Fruit fly (Drosophila melanogaster) whole organism, wandering third instar larva: ENCODE measurements around the gene FucTA.

Experiments
- Abd-B ChIP-seq: fragments of >200 bp; optimal IDR thresholded peaks from 2 replicates; lab custom pipeline; 2017; ENCODE audit warnings: missing biosample characterization, missing genetic modification characterization
- CG32264 ChIP-seq: fragments of 200-800 bp; sonication (Bioruptor generic); optimal IDR thresholded peaks from 2 replicates; lab custom pipeline; 2016; ENCODE audit warnings: missing biosample characterization, missing genetic modification characterization
- CG9705 ChIP-seq: fragments of 200-800 bp; sonication (Bioruptor generic); optimal IDR thresholded peaks from 2 replicates; lab custom pipeline; 2018; ENCODE audit warnings: missing biosample characterization, mild to moderate bottlenecking, missing genetic modification characterization
- CrebA ChIP-seq: fragments of 200-800 bp; sonication (Bioruptor generic); optimal IDR thresholded peaks from 2 replicates; lab custom pipeline; 2016; ENCODE audit warnings: missing biosample characterization, mild to moderate bottlenecking, missing genetic modification characterization, borderline replicate concordance
- Dfd ChIP-seq: fragments of >200 bp; optimal IDR thresholded peaks from 2 replicates; lab custom pipeline; 2017; ENCODE audit warnings: missing biosample characterization, missing genetic modification characterization
- Dif ChIP-seq: fragments of 200-275, 200-300 bp; sonication (Bioruptor generic); optimal IDR thresholded peaks from 2 replicates; lab custom pipeline; 2018; ENCODE audit warnings: missing biosample characterization, missing genetic modification characterization; ENCODE audit not compliant: partially characterized antibody
- GATAd ChIP-seq: sonication (Bioruptor generic); optimal IDR thresholded peaks from 2 replicates; lab custom pipeline; 2016; ENCODE audit warnings: missing biosample characterization, missing genetic modification characterization
- HLH106 ChIP-seq: fragments of 200-800 bp; optimal IDR thresholded peaks from 3 replicates; lab custom pipeline; 2019; ENCODE audit warnings: missing biosample characterization, mild to moderate bottlenecking, missing genetic modification characterization, moderate library complexity
- Hnf4 ChIP-seq: fragments of 200-800 bp; sonication (Bioruptor generic); optimal IDR thresholded peaks from 2 replicates; lab custom pipeline; 2016; ENCODE audit warnings: missing biosample characterization, mild to moderate bottlenecking, missing genetic modification characterization
- Hr78 ChIP-seq: fragments of >200 bp; optimal IDR thresholded peaks from 2 replicates; lab custom pipeline; 2017; ENCODE audit warnings: missing biosample characterization, missing genetic modification characterization
- Hr83 ChIP-seq: fragments of 200-300 bp; sonication (Bioruptor generic); optimal IDR thresholded peaks from 2 replicates; lab custom pipeline; 2016; ENCODE audit warnings: missing biosample characterization, mild to moderate bottlenecking, missing genetic modification characterization, moderate library complexity; ENCODE audit not compliant: poor library complexity, severe bottlenecking
- Jra ChIP-seq: sonication (Bioruptor generic); optimal IDR thresholded peaks from 2 replicates; lab custom pipeline; 2016; ENCODE audit warnings: missing biosample characterization, missing genetic modification characterization
- Mio ChIP-seq: sonication (Bioruptor generic); optimal IDR thresholded peaks from 2 replicates; lab custom pipeline; 2016; ENCODE audit warnings: missing biosample characterization, missing genetic modification characterization
- Myc ChIP-seq: fragments of >200 bp; optimal IDR thresholded peaks from 2 replicates; lab custom pipeline; 2017
- N ChIP-seq: fragments of >200 bp; optimal IDR thresholded peaks from 2 replicates; lab custom pipeline; 2018; ENCODE audit warnings: missing biosample characterization, missing external identifiers, missing genetic modification characterization
- OdsH ChIP-seq: fragments of 200-800 bp; sonication (Bioruptor generic); optimal IDR thresholded peaks from 2 replicates; lab custom pipeline; 2016; ENCODE audit warnings: missing biosample characterization, mild to moderate bottlenecking, missing genetic modification characterization
- Rel ChIP-seq, 2 experiments: fragments of 200-800 bp; sonication (Bioruptor generic) in 1 of 2; optimal IDR thresholded peaks; 2 replicates in 1 of 2; 3 replicates in 1 of 2; lab custom pipeline; 2016 to 2019; ENCODE audit warnings: mild to moderate bottlenecking in 2 of 2, missing biosample characterization in 2 of 2, missing genetic modification characterization in 2 of 2, moderate library complexity in 1 of 2
- Sp1 ChIP-seq: fragments of 200-800 bp; sonication (Bioruptor generic); optimal IDR thresholded peaks from 3 replicates; lab custom pipeline; 2019; ENCODE audit warnings: missing biosample characterization, mild to moderate bottlenecking, missing genetic modification characterization, moderate library complexity
- Vsx2 ChIP-seq: fragments of 200-300, 225-300 bp; sonication (Bioruptor generic); optimal IDR thresholded peaks from 2 replicates; lab custom pipeline; 2018; ENCODE audit warnings: missing biosample characterization, missing genetic modification characterization; ENCODE audit not compliant: partially characterized antibody
- br ChIP-seq: fragments of 200-800 bp; sonication (Bioruptor generic); optimal IDR thresholded peaks from 2 replicates; lab custom pipeline; 2016; ENCODE audit warnings: missing biosample characterization, missing genetic modification characterization
- brk ChIP-seq: fragments of 200-800 bp; sonication (Bioruptor generic); optimal IDR thresholded peaks from 2 replicates; lab custom pipeline; 2016; ENCODE audit warnings: missing biosample characterization, mild to moderate bottlenecking, missing genetic modification characterization
- dl ChIP-seq, 2 experiments: fragments of 175-275, 200-275 bp in 1 of 2; fragments of 200-275 bp in 1 of 2; sonication (Bioruptor generic); optimal IDR thresholded peaks; lab custom pipeline; 2018; ENCODE audit warnings: mild to moderate bottlenecking in 2 of 2, missing biosample characterization in 2 of 2, missing genetic modification characterization in 2 of 2, moderate library complexity in 2 of 2; ENCODE audit not compliant: partially characterized antibody in 2 of 2, insufficient read depth in 1 of 2
- dmrt93B ChIP-seq: fragments of 200-800 bp; sonication (Bioruptor generic); optimal IDR thresholded peaks from 2 replicates; lab custom pipeline; 2018; ENCODE audit warnings: missing biosample characterization, mild to moderate bottlenecking, missing genetic modification characterization
- dsf ChIP-seq: sonication (Bioruptor generic); optimal IDR thresholded peaks from 2 replicates; lab custom pipeline; 2016; ENCODE audit warnings: missing biosample characterization, missing genetic modification characterization, borderline replicate concordance
- ey ChIP-seq: fragments of 200-800 bp; sonication (Bioruptor generic); optimal IDR thresholded peaks from 2 replicates; lab custom pipeline; 2016; ENCODE audit warnings: missing biosample characterization, missing genetic modification characterization
- foxo ChIP-seq, 2 experiments: fragments of 200-800 bp; sonication (Bioruptor generic); optimal IDR thresholded peaks; 2 replicates in 1 of 2; 3 replicates in 1 of 2; lab custom pipeline; 2016 to 2017; ENCODE audit warnings: missing biosample characterization in 2 of 2, missing genetic modification characterization in 2 of 2
- fru ChIP-seq: fragments of 200-800 bp; sonication (Bioruptor generic); optimal IDR thresholded peaks from 3 replicates; lab custom pipeline; 2016; ENCODE audit warnings: missing biosample characterization, mild to moderate bottlenecking, missing genetic modification characterization
- h ChIP-seq: fragments of 200-800 bp; sonication (Bioruptor generic); optimal IDR thresholded peaks from 3 replicates; lab custom pipeline; 2016; ENCODE audit warnings: missing biosample characterization, mild to moderate bottlenecking, missing genetic modification characterization
- jim ChIP-seq: fragments of 175-275, 200-325 bp; sonication (Bioruptor generic); optimal IDR thresholded peaks from 2 replicates; lab custom pipeline; 2016; ENCODE audit warnings: missing biosample characterization, mild to moderate bottlenecking, missing genetic modification characterization
- lola ChIP-seq: fragments of >200 bp; optimal IDR thresholded peaks from 2 replicates; lab custom pipeline; 2017; ENCODE audit warnings: missing biosample characterization, missing genetic modification characterization
- pan ChIP-seq: fragments of >200 bp; optimal IDR thresholded peaks from 2 replicates; lab custom pipeline; 2017
- psq ChIP-seq: fragments of 200-800 bp; sonication (Bioruptor generic); optimal IDR thresholded peaks from 3 replicates; lab custom pipeline; 2017; ENCODE audit warnings: missing biosample characterization, mild to moderate bottlenecking, missing genetic modification characterization, moderate library complexity
- rgr ChIP-seq: fragments of 200-800 bp; sonication (Bioruptor generic); optimal IDR thresholded peaks from 3 replicates; lab custom pipeline; 2016; ENCODE audit warnings: missing biosample characterization, mild to moderate bottlenecking, missing genetic modification characterization
- sage ChIP-seq: fragments of 200-800 bp; sonication (Bioruptor generic); optimal IDR thresholded peaks from 2 replicates; lab custom pipeline; 2016; ENCODE audit warnings: missing biosample characterization, mild to moderate bottlenecking, missing genetic modification characterization
- sv ChIP-seq: fragments of 200-800 bp; sonication (Bioruptor generic); optimal IDR thresholded peaks from 3 replicates; lab custom pipeline; 2016; ENCODE audit warnings: missing biosample characterization, missing genetic modification characterization
- tai ChIP-seq: sonication (Bioruptor generic); optimal IDR thresholded peaks from 2 replicates; lab custom pipeline; 2016; ENCODE audit warnings: missing biosample characterization, missing genetic modification characterization
- usp ChIP-seq: fragments of >200 bp; optimal IDR thresholded peaks from 2 replicates; lab custom pipeline; 2017; ENCODE audit warnings: missing biosample characterization, missing genetic modification characterization
- woc ChIP-seq: sonication (Bioruptor generic); optimal IDR thresholded peaks from 2 replicates; lab custom pipeline; 2016; ENCODE audit warnings: missing biosample characterization, mild to moderate bottlenecking, missing genetic modification characterization

Gene FucTA

DNA sequence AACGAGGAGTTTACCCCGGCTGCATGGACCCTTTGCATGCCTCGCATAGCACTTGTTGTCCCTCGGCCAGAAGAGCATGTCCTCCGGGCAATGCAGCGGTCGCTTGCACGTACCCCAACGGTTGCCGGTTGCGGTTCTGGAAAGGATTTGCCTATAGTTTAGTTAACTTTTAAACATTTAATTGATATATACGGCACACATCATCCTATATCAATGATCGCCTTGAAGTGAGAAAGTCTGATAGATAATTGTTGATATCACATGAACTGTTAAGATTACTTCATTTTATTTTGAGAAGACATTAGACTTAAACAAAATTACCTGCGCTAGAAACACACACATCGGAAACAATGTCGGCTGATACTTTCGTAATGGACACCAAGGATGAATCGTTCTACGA lies 25.7 kb upstream of the FucTA start, which contains the start of gene CG32847:
Gene CG32847, plus strand, starts transcription at position 301 of the 400 bp plus-strand sequence.
- TF ChIP-seq pan (lab: Kevin White, UChicago) (no peak), Rel (GFP tag; optimal IDR thresholded peaks at IDR 0.05; lab: Kevin White, UChicago) (no peak), Rel (tag; optimal IDR thresholded peaks at IDR 0.05; lab: Kevin White, UChicago) (no peak), Dif (no peak), HLH106 (tag; lab: Kevin White, UChicago) (no peak)

DNA sequence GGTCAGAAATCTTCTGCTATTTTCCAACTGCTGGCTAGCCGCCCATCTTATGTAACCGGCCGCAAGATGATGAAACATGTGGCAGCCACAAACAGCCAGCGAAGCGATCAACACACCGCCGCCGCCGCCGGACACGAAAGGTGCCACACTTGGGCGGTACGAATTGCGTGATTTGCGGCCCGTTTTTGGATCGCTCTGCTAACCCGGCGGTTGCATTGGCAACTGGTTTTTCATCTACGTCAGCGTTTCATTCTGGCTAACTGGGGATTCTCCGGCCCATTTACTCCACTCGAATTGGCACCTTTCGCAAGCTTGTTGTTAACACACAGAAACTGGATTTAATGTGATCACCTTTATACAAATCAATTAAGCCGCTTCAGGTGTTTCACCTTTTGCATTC lies 23.2 kb upstream of the FucTA start:
- TF ChIP-seq br (GFP tag; lab: Kevin White, UChicago) (no peak), CG9705 (GFP tag; lab: Kevin White, UChicago) (no peak), Abd-B (GFP tag; lab: Kevin White, UChicago) (no peak), Rel (GFP tag; optimal IDR thresholded peaks at IDR 0.05; lab: Kevin White, UChicago) (no peak), Rel (tag; optimal IDR thresholded peaks at IDR 0.05; lab: Kevin White, UChicago) (peak; percentile 56), woc (GFP tag; lab: Kevin White, UChicago) (no peak), jim (GFP tag; lab: Kevin White, UChicago) (no peak)

DNA sequence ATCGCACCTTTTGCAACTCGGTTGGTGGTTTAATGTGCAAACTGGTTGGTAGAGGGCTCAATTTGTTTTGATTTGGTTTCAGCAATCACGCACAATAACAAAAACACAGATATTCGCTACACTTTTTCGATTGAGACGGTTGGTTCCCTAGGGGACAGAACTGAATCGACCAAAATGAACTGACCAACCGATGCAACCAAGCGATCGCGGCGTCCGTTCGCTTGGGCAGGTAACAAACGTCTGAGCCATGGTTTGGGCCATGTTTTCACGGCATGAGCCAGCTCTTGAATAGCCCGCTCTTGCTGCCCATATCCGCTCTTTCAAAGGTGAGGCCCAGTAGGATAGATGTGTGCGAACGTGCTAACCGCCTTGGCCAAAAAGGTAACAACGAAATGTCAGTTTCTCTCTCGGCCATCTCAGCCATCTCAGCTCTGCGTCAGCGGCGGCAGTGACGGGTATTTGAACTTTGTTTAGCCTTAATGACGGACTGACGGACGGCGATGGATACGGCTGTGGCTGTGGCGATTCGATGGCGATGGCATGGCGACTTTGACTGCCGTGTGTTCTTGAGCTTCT lies 21.8 kb upstream of the FucTA start, which contains the start of gene CG16959:
Gene CG16959, minus strand, starts transcription at position 245 of the 576 bp plus-strand sequence.
- TF ChIP-seq OdsH (GFP tag; lab: Kevin White, UChicago) (peak; percentile 17), Hr78 (GFP tag; lab: Kevin White, UChicago) (no peak), foxo (GFP tag; optimal IDR thresholded peaks at IDR 0.05; lab: Kevin White, UChicago) (no peak), sv (GFP tag; lab: Kevin White, UChicago) (no peak), br (GFP tag; lab: Kevin White, UChicago) (peak; percentile 9), GATAd (GFP tag; lab: Kevin White, UChicago) (no peak), usp (GFP tag; lab: Kevin White, UChicago) (no peak), CG32264 (GFP tag; lab: Kevin White, UChicago) (no peak), rgr (GFP tag; lab: Kevin White, UChicago) (no peak), h (GFP tag; lab: Kevin White, UChicago) (no peak), Hr83 (GFP tag; lab: Kevin White, UChicago) (no peak), brk (GFP tag; lab: Kevin White, UChicago) (no peak), CrebA (GFP tag; lab: Kevin White, UChicago) (no peak), lola (no peak), jim (GFP tag; lab: Kevin White, UChicago) (no peak), dl (GFP tag; optimal IDR thresholded peaks at IDR 0.05; lab: Kevin White, UChicago; ENCODE audit: insufficient read depth in 1 of 2, partially characterized antibody in 2 of 2) (peak in 1 of 2 experiments; percentile 31), dmrt93B (GFP tag; lab: Kevin White, UChicago) (no peak), ey (no peak), Rel (GFP tag; optimal IDR thresholded peaks at IDR 0.05; lab: Kevin White, UChicago) (no peak), Rel (tag; optimal IDR thresholded peaks at IDR 0.05; lab: Kevin White, UChicago) (no peak), Mio (GFP tag; lab: Kevin White, UChicago) (no peak), HLH106 (tag; lab: Kevin White, UChicago) (no peak), Sp1 (GFP tag; lab: Kevin White, UChicago) (no peak), fru (GFP tag; lab: Kevin White, UChicago) (no peak), CG9705 (GFP tag; lab: Kevin White, UChicago) (no peak), Abd-B (GFP tag; lab: Kevin White, UChicago) (no peak), Vsx2 (GFP tag; lab: Kevin White, UChicago) (no peak), dsf (GFP tag; lab: Kevin White, UChicago) (no peak), N (GFP tag; lab: Kevin White, UChicago) (no peak), woc (GFP tag; lab: Kevin White, UChicago) (peak; percentile 8), tai (GFP tag; lab: Kevin White, UChicago) (no peak), sage (GFP tag; lab: Kevin White, UChicago) (no peak), psq (peak; percentile 2), Myc (lab: Kevin White, UChicago) (no peak), Jra (GFP tag; lab: Kevin White, UChicago) (no peak), Dif (peak; percentile 33), pan (lab: Kevin White, UChicago) (no peak), Dfd (GFP tag; lab: Kevin White, UChicago) (no peak), Hnf4 (GFP tag; lab: Kevin White, UChicago) (no peak)
- TF ChIP-seq, all 38 proteins: peak for 6
